Worm (Caenorhabditis elegans): ENCODE data around the gene C44H4.8.

- no peak for TF ChIP-seq tbx-11 (GFP tag; IDR thresholded peaks at IDR 0.05)
- TF ChIP-seq flt-1 (GFP tag; IDR thresholded peaks at IDR 0.05) = no peak
- TF ChIP-seq ceh-36 (tag; optimal IDR thresholded peaks at IDR 0.05) = no peak
- TF ChIP-seq hnd-1 (tag; optimal IDR thresholded peaks at IDR 0.05) = no peak
- TF ChIP-seq hmbx-1 (tag; optimal IDR thresholded peaks at IDR 0.05) = no peak
- no peak for TF ChIP-seq pes-1 (GFP tag; IDR thresholded peaks at IDR 0.05)
- no peak for TF ChIP-seq ama-1 (optimal IDR thresholded peaks at IDR 0.05)
- no peak for TF ChIP-seq hmg-4 (GFP tag; optimal IDR thresholded peaks at IDR 0.05)
Observed at ce11 chrX:14557936-14558554, 36.9 kb upstream of the C44H4.8 start, which contains the start of gene nhr-3.

Data from whole organism, early embryonic.